Worm (Caenorhabditis elegans): Measurements from ENCODE around the gene F22E5.11.
"Not testable (repeated sequence)": the region's sequence is repeated elsewhere in the genome, so short reads cannot be mapped to it uniquely, and the experiment has no call there.

ce11 chrII:2688616-2689015 is 44.2 kb upstream of the F22E5.11 start, which contains the start of gene nspf-2:
- TF ChIP-seq pag-3 (tag; optimal IDR thresholded peaks at IDR 0.05; ENCODE audit: borderline replicate concordance); sox-4 (tag; optimal IDR thresholded peaks at IDR 0.05); pat-9 (tag; optimal IDR thresholded peaks at IDR 0.05); ama-1 (optimal IDR thresholded peaks at IDR 0.05); pqm-1 (tag; optimal IDR thresholded peaks at IDR 0.05); unc-86 (tag; optimal IDR thresholded peaks at IDR 0.05); ceh-9 (tag; optimal IDR thresholded peaks at IDR 0.05); ceh-14 (tag; optimal IDR thresholded peaks at IDR 0.05): not testable (repeated sequence)
